Fruit fly (Drosophila melanogaster) whole organism: ENCODE measurements around the gene Vml.

Experiments used
- CG8478 ChIP-seq: fragments of >200 bp; optimal IDR thresholded peaks from 2 replicates; lab custom pipeline; 2018; ENCODE audit warnings: inconsistent platforms
- Dll ChIP-seq: fragments of >200 bp; optimal IDR thresholded peaks from 2 replicates; lab custom pipeline; 2017
- EcR ChIP-seq, 2 experiments: fragments of >200 bp; optimal IDR thresholded peaks; 2 replicates each; lab custom pipeline; 2017; ENCODE audit warnings: missing biosample characterization in 2 of 2, missing genetic modification characterization in 2 of 2, missing genetic modification reagents in 2 of 2
- pan ChIP-seq: fragments of >200 bp; optimal IDR thresholded peaks from 2 replicates; lab custom pipeline; 2017
- psq ChIP-seq: fragments of >200 bp; optimal IDR thresholded peaks from 2 replicates; lab custom pipeline; 2017
- usp ChIP-seq: fragments of >200 bp; optimal IDR thresholded peaks from 2 replicates; lab custom pipeline; 2017; ENCODE audit warnings: missing biosample characterization, missing genetic modification characterization, mixed read lengths

Gene Vml

dm6 chrX:2301613-2302522 is 26.2 kb downstream of the Vml start:
- no peak for TF ChIP-seq usp

- no peak for TF ChIP-seq CG8478 (lab: Kevin White, UChicago)
- no peak for TF ChIP-seq EcR (GFP tag; optimal IDR thresholded peaks at IDR 0.05; lab: Kevin White, UChicago)
- TF ChIP-seq psq (lab: Kevin White, UChicago): no peak
- TF ChIP-seq pan (lab: Kevin White, UChicago): no peak
These were observed 27.3 kb downstream of the Vml start for dm6 chrX:2302875-2303274.

dm6 chrX:2303771-2304513 is 28.3 kb downstream of the Vml start:
- no peak for TF ChIP-seq EcR (GFP tag; optimal IDR thresholded peaks at IDR 0.05; lab: Kevin White, UChicago)
- no peak for TF ChIP-seq pan (lab: Kevin White, UChicago)
- TF ChIP-seq CG8478 (lab: Kevin White, UChicago): no peak
- TF ChIP-seq usp: no peak
- no peak for TF ChIP-seq psq (lab: Kevin White, UChicago)
- TF ChIP-seq Dll (lab: Kevin White, UChicago): peak; percentile 80

dm6 chrX:2304514-2305235 is 29.1 kb downstream of the Vml start:
- TF ChIP-seq CG8478 (lab: Kevin White, UChicago) (no peak), Dll (lab: Kevin White, UChicago) (no peak), psq (lab: Kevin White, UChicago) (no peak), EcR (GFP tag; optimal IDR thresholded peaks at IDR 0.05; lab: Kevin White, UChicago) (no peak), usp (no peak), pan (lab: Kevin White, UChicago) (no peak)

- TF ChIP-seq pan (lab: Kevin White, UChicago) (no peak), EcR (GFP tag; optimal IDR thresholded peaks at IDR 0.05; lab: Kevin White, UChicago) (no peak), usp (no peak), CG8478 (lab: Kevin White, UChicago) (no peak)
These were observed 29.7 kb downstream of the Vml start for dm6 chrX:2305281-2305680.

- TF ChIP-seq Dll (lab: Kevin White, UChicago) (peak; percentile 54), psq (lab: Kevin White, UChicago) (no peak)
These were observed 30.2 kb downstream of the Vml start for dm6 chrX:2305842-2306300.

dm6 chrX:2306307-2306706 is 30.7 kb downstream of the Vml start:
- TF ChIP-seq pan (lab: Kevin White, UChicago) (no peak), Dll (lab: Kevin White, UChicago) (peak; percentile 24), usp (no peak), CG8478 (lab: Kevin White, UChicago) (no peak), EcR (GFP tag; optimal IDR thresholded peaks at IDR 0.05; lab: Kevin White, UChicago) (no peak), psq (lab: Kevin White, UChicago) (no peak)

dm6 chrX:2306760-2307159 is 31.1 kb downstream of the Vml start:
- TF ChIP-seq Dll (lab: Kevin White, UChicago): no peak
- no peak for TF ChIP-seq psq (lab: Kevin White, UChicago)
- TF ChIP-seq EcR (GFP tag; optimal IDR thresholded peaks at IDR 0.05; lab: Kevin White, UChicago): no peak
- no peak for TF ChIP-seq usp
- TF ChIP-seq CG8478 (lab: Kevin White, UChicago): no peak
- no peak for TF ChIP-seq pan (lab: Kevin White, UChicago)

- TF ChIP-seq pan (lab: Kevin White, UChicago) (no peak), Dll (lab: Kevin White, UChicago) (no peak), psq (lab: Kevin White, UChicago) (no peak), EcR (GFP tag; optimal IDR thresholded peaks at IDR 0.05; lab: Kevin White, UChicago) (no peak), CG8478 (lab: Kevin White, UChicago) (no peak)
These were observed 31.9 kb downstream of the Vml start for dm6 chrX:2307564-2307963.

- TF ChIP-seq Dll (lab: Kevin White, UChicago) (no peak), usp (no peak), pan (lab: Kevin White, UChicago) (no peak), EcR (GFP tag; optimal IDR thresholded peaks at IDR 0.05; lab: Kevin White, UChicago) (no peak), psq (lab: Kevin White, UChicago) (no peak), CG8478 (lab: Kevin White, UChicago) (no peak)
These were observed 32.9 kb downstream of the Vml start for dm6 chrX:2308403-2308965.

- TF ChIP-seq CG8478 (lab: Kevin White, UChicago): no peak
- no peak for TF ChIP-seq pan (lab: Kevin White, UChicago)
- no peak for TF ChIP-seq psq (lab: Kevin White, UChicago)
- no peak for TF ChIP-seq usp
- TF ChIP-seq EcR (GFP tag; optimal IDR thresholded peaks at IDR 0.05; lab: Kevin White, UChicago): no peak
- TF ChIP-seq Dll (lab: Kevin White, UChicago): peak; percentile 95
These were observed 41.8 kb downstream of the Vml start for dm6 chrX:2317347-2317832.
